Fruit fly (Drosophila melanogaster): ENCODE data around the gene Hel89B.

DNA sequence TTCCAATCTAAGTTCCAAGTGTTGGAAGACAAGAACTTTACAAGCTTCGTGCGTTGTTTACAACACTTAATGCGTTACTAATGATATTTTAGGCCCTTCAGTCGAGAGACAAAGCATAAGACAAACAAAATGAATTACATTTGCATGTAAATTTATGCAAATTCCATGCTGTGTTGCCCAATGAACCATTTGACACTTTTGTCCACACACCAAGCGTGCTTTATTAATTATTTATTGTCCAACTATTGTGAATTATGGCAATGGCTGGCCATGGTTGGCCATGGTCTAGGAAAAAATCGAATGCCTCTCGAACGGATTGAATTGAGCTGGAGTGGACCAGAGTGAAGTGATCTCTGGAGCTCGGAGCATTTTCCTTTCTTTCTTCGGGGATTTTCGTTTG, 45.0 kb upstream of the Hel89B start:
- TF ChIP-seq bbx (GFP tag; IDR thresholded peaks at IDR 0.05; ENCODE audit: partially characterized antibody) (no peak), emc (GFP tag; optimal IDR thresholded peaks at IDR 0.05) (no peak), CG11695 (GFP tag; IDR thresholded peaks at IDR 0.05) (no peak)
